Worm (Caenorhabditis elegans) whole organism, early embryonic: Measurements from ENCODE around the gene C15C8.8.
A peak's percentile ranks its signal among the peaks of the same experiment; 100 is the strongest.

Source experiments
- B0310.2 ChIP-seq: sonication (generic microtip); optimal IDR thresholded peaks from 2 replicates; lab custom pipeline; 2016; ENCODE audit warnings: mild to moderate bottlenecking, missing genetic modification characterization, missing compliant biosample characterization
- F13C5.2 ChIP-seq: sonication (generic microtip); optimal IDR thresholded peaks from 2 replicates; lab custom pipeline; 2017; ENCODE audit warnings: mild to moderate bottlenecking, missing genetic modification characterization, inconsistent platforms, missing compliant biosample characterization
- aly-1 ChIP-seq: sonication (generic microtip); optimal IDR thresholded peaks from 2 replicates; lab custom pipeline; 2016; ENCODE audit warnings: missing genetic modification characterization, missing compliant biosample characterization
- ama-1 ChIP-seq: fragments of 150-350 bp; optimal IDR thresholded peaks from 2 replicates; lab custom pipeline; 2014
- ceh-13 ChIP-seq: fragments of 200-800 bp; sonication (Bioruptor generic); optimal IDR thresholded peaks from 2 replicates; lab custom pipeline; 2018; ENCODE audit warnings: mild to moderate bottlenecking, missing genetic modification characterization, missing compliant biosample characterization
- ceh-36 ChIP-seq: sonication (generic microtip); optimal IDR thresholded peaks from 2 replicates; lab custom pipeline; 2016; ENCODE audit warnings: missing genetic modification characterization, inconsistent platforms, missing compliant biosample characterization
- ets-7 ChIP-seq: sonication (generic microtip); optimal IDR thresholded peaks from 2 replicates; lab custom pipeline; 2016; ENCODE audit warnings: missing genotype, missing genetic modification characterization, missing compliant biosample characterization
- flt-1 ChIP-seq: fragments of 200-800 bp; sonication (Bioruptor generic); IDR thresholded peaks from 2 replicates; pipeline ENCODE4 v1.3.6; 2022; ENCODE audit warnings: missing genetic modification characterization, missing compliant biosample characterization
- hmbx-1 ChIP-seq: sonication (generic microtip); optimal IDR thresholded peaks from 2 replicates; lab custom pipeline; 2016; ENCODE audit warnings: mild to moderate bottlenecking, missing genetic modification characterization, missing compliant biosample characterization
- hmg-4 ChIP-seq: fragments of 200-800 bp; sonication (Bioruptor generic); optimal IDR thresholded peaks from 2 replicates; lab custom pipeline; 2018; ENCODE audit warnings: mild to moderate bottlenecking, missing genetic modification characterization, missing compliant biosample characterization
- hnd-1 ChIP-seq: sonication (generic microtip); optimal IDR thresholded peaks from 2 replicates; lab custom pipeline; 2016; ENCODE audit warnings: missing genetic modification characterization, missing compliant biosample characterization
- pes-1 ChIP-seq: fragments of 200-800 bp; sonication (Bioruptor generic); IDR thresholded peaks from 2 replicates; pipeline ENCODE4 v1.3.6; 2022; ENCODE audit warnings: missing genetic modification reagents, missing genetic modification characterization, missing compliant biosample characterization
- scrt-1 ChIP-seq: fragments of 200-800 bp; sonication (Bioruptor generic); IDR thresholded peaks from 2 replicates; pipeline ENCODE4 v1.3.6; 2022; ENCODE audit warnings: missing genetic modification characterization, missing compliant biosample characterization
- sea-1 ChIP-seq: fragments of 200-800 bp; sonication (Bioruptor generic); conservative IDR thresholded peaks from 2 replicates; pipeline ENCODE4 v1.3.6; 2022; ENCODE audit warnings: missing genetic modification characterization, missing compliant biosample characterization
- tbx-11 ChIP-seq: fragments of 200-800 bp; sonication (Bioruptor generic); IDR thresholded peaks from 2 replicates; pipeline ENCODE4 v1.3.6; 2022; ENCODE audit warnings: missing genetic modification characterization, missing compliant biosample characterization
- tbx-37 ChIP-seq: fragments of 200-800 bp; sonication (Bioruptor generic); conservative IDR thresholded peaks from 2 replicates; pipeline ENCODE4 v1.3.6; 2022; ENCODE audit warnings: missing genetic modification reagents, missing genetic modification characterization, missing compliant biosample characterization
- tra-4 ChIP-seq: sonication (generic microtip); optimal IDR thresholded peaks from 2 replicates; lab custom pipeline; 2017; ENCODE audit warnings: missing genetic modification characterization, missing compliant biosample characterization

C15C8.8 gene

DNA sequence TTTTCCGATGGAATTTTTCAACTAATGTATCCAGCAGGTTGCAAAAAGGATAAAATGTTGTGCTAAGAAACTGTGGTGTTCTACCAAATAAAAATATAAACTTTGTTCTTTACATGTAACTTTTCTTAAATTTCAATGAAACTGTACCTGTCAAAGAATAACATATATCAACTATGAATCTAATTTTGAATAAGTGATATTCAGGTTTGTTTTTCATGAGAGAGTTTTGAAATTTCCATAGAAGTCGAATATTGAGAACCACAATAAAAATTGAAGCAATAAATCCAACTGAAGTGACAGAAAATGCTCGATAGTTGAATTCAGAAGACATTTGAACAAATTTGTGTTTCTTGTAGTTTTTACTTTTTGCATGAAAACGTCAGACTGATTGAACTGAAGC lies 37.9 kb upstream of the C15C8.8 start, which contains the start of gene srbc-43:
Gene srbc-43 (minus strand): TSS at position 331 of the 400 bp plus-strand sequence.
- no peak for TF ChIP-seq ceh-13 (GFP tag; lab: Kevin White, UChicago)
- TF ChIP-seq hnd-1 (tag; lab: Kevin White, UChicago), result no peak
- TF ChIP-seq F13C5.2, result no peak
- no peak for TF ChIP-seq aly-1 (tag; lab: Kevin White, UChicago)
- no peak for TF ChIP-seq flt-1 (GFP tag; lab: Robert Waterston, UW)
- no peak for TF ChIP-seq hmbx-1 (tag; lab: Kevin White, UChicago)
- TF ChIP-seq tra-4 (tag; lab: Kevin White, UChicago), result no peak
- no peak for TF ChIP-seq ets-7 (tag; lab: Kevin White, UChicago)
- no peak for TF ChIP-seq hmg-4 (GFP tag; lab: Kevin White, UChicago)
- TF ChIP-seq scrt-1 (GFP tag; lab: Robert Waterston, UW), result no peak
- TF ChIP-seq tbx-37 (GFP tag; lab: Robert Waterston, UW), result no peak
- no peak for TF ChIP-seq ama-1 (lab: Kevin White, UChicago)
- no peak for TF ChIP-seq sea-1 (GFP tag; lab: Robert Waterston, UW)

DNA sequence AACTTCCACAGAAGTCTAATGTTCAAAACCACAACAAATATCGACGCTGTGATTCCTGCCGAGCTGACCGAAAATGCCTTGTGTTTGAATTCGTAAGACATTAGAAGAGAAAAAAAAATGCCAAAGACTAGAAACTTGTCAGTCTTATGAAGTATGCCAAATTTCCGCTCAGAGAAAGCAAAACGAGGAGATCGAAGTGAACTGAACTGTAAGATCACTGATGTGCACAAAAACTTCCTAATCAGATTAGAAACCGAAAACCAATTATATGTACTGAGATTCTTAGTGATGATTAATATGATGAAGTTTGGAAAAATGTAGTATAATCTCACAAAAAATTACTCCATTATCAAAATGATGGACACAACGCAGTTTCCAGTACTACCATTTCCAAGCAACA lies 36.1 kb upstream of the C15C8.8 start, which contains the start of gene srbc-44:
Gene srbc-44 (minus strand): TSS at position 101 of the 400 bp plus-strand sequence.
- no peak for TF ChIP-seq tbx-37 (GFP tag; lab: Robert Waterston, UW)

DNA sequence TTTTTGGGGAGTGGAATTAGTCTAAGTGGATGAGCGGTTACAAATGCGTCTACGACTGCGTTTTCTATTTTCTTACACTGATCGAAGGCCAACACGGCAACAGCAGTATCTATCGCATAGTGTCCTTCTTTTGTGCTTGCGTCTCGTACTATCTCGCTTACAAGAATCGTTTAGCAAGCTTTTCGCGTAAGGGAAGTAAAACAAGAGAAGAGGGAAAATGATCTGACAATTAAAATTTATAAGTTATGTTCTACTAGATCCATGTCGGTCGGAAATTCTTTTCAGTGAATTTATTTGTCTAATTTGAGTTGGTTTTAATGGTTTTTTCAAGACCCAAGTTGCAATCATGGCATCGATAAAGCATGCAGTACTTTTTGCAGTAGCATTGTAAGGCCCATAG lies 34.7 kb upstream of the C15C8.8 start, which contains the start of gene fkb-4:
Gene fkb-4 (minus strand): TSS at position 101 of the 400 bp plus-strand sequence.
- TF ChIP-seq B0310.2 (tag; lab: Kevin White, UChicago), result no peak
- no peak for TF ChIP-seq hmbx-1 (tag; lab: Kevin White, UChicago)
- no peak for TF ChIP-seq tra-4 (tag; lab: Kevin White, UChicago)
- no peak for TF ChIP-seq scrt-1 (GFP tag; lab: Robert Waterston, UW)

DNA sequence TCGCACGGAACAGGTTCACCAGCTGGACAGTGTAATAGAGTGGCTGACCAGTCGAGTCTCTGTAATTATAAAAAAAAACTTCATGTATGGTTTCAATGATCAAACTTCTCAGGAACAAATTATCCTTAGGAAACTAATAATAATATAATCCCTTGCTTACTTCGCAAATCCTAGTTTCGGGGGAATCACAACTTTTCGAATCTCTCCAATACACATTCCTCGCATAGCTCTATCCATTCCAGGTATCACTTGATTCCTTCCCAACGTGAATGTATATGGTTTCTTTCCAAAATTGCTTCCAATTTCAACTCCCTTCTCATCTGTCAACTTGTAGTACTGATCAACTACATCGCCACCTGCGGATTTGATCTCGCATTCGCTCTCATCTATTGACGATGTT lies 34.0 kb upstream of the C15C8.8 start:
- TF ChIP-seq scrt-1 (GFP tag; lab: Robert Waterston, UW), result no peak
- no peak for TF ChIP-seq hmbx-1 (tag; lab: Kevin White, UChicago)
- TF ChIP-seq hmg-4 (GFP tag; lab: Kevin White, UChicago), result no peak
- no peak for TF ChIP-seq ama-1 (lab: Kevin White, UChicago)
- no peak for TF ChIP-seq tbx-37 (GFP tag; lab: Robert Waterston, UW)
- no peak for TF ChIP-seq ceh-13 (GFP tag; lab: Kevin White, UChicago)
- TF ChIP-seq aly-1 (tag; lab: Kevin White, UChicago), result no peak
- no peak for TF ChIP-seq F13C5.2
- no peak for TF ChIP-seq sea-1 (GFP tag; lab: Robert Waterston, UW)
- no peak for TF ChIP-seq hnd-1 (tag; lab: Kevin White, UChicago)
- TF ChIP-seq flt-1 (GFP tag; lab: Robert Waterston, UW), result no peak
- TF ChIP-seq tra-4 (tag; lab: Kevin White, UChicago), result no peak
- no peak for TF ChIP-seq ets-7 (tag; lab: Kevin White, UChicago)
- TF ChIP-seq ceh-36 (tag; lab: Kevin White, UChicago), result no peak
- no peak for TF ChIP-seq B0310.2 (tag; lab: Kevin White, UChicago)
- TF ChIP-seq tbx-11 (GFP tag; lab: Robert Waterston, UW), result no peak
- TF ChIP-seq pes-1, result no peak

DNA sequence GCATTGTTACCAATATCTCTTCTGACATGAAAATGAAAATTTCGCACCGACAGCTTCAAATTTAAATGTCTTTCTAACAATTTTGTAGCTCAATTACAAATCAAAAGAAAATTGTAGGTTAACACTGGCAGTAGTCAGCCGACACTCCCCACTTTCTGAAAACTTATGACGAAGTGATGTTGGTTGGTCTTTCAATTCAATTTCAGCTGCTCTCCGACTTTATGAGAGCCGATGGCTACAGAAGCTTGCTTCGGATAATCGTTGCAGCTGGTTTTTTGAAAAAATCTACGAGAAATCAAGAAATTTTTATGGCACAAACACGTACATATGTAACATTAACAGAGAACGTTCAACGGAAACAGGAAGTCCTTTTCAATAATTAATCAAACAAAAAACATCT lies 32.6 kb upstream of the C15C8.8 start, which contains the start of gene sre-20:
Gene sre-20 (minus strand): TSS at position 101 of the 400 bp plus-strand sequence.
- no peak for TF ChIP-seq sea-1 (GFP tag; lab: Robert Waterston, UW)
- no peak for TF ChIP-seq tbx-37 (GFP tag; lab: Robert Waterston, UW)
- no peak for TF ChIP-seq tra-4 (tag; lab: Kevin White, UChicago)

DNA sequence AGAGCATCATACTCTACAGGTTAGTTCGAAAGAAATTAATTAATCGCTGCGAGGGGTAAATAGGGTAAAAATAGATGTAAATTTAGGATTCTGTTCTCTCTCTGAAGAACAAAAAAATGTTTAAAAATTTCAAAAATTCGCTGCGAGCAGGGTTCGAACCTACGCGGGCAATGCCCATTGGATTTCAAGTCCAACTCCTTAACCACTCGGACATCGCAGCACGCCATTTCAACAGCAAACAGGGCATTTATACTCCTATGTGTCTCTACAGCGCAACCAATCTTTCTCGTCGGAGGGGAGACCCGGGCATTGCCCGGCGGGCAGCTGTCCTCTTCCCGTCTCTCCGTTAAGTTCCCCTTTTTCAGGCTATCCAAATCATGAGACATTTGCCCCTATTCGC lies 27.9 kb upstream of the C15C8.8 start:
- TF ChIP-seq ama-1 (lab: Kevin White, UChicago) (no peak), sea-1 (GFP tag; lab: Robert Waterston, UW) (peak; percentile 98), tbx-37 (GFP tag; lab: Robert Waterston, UW) (peak; percentile 94), flt-1 (GFP tag; lab: Robert Waterston, UW) (peak; percentile 97), hmbx-1 (tag; lab: Kevin White, UChicago) (peak; percentile 80), B0310.2 (tag; lab: Kevin White, UChicago) (peak; percentile 90), F13C5.2 (peak; percentile 88), tra-4 (tag; lab: Kevin White, UChicago) (peak; percentile 74), aly-1 (tag; lab: Kevin White, UChicago) (peak; percentile 90), hnd-1 (tag; lab: Kevin White, UChicago) (peak; percentile 88), hmg-4 (GFP tag; lab: Kevin White, UChicago) (peak; percentile 94), tbx-11 (GFP tag; lab: Robert Waterston, UW) (peak; percentile 95), ceh-36 (tag; lab: Kevin White, UChicago) (peak; percentile 93), ceh-13 (GFP tag; lab: Kevin White, UChicago) (peak; percentile 85), ets-7 (tag; lab: Kevin White, UChicago) (peak; percentile 77), pes-1 (peak; percentile 97), scrt-1 (GFP tag; lab: Robert Waterston, UW) (peak; percentile 98)

DNA sequence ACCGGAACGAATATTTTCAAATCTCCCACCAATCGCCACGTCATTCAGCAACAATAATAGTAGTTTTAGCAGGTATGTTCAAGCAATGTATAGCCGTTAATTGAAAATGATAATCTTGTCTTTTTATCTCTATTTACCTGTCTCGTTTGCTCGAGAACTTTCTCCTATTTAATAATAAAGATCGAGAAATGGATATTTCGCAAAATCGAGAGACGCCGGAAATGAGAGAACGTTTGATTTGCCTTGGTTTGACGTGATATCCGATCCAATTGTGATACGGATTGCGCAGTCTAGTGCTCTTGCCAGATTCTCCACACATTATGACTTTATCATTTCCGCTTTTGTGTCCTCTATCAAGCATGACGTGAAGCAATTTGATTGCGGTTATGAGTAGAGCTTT lies 21.5 kb upstream of the C15C8.8 start:
- no peak for TF ChIP-seq flt-1 (GFP tag; lab: Robert Waterston, UW)

DNA sequence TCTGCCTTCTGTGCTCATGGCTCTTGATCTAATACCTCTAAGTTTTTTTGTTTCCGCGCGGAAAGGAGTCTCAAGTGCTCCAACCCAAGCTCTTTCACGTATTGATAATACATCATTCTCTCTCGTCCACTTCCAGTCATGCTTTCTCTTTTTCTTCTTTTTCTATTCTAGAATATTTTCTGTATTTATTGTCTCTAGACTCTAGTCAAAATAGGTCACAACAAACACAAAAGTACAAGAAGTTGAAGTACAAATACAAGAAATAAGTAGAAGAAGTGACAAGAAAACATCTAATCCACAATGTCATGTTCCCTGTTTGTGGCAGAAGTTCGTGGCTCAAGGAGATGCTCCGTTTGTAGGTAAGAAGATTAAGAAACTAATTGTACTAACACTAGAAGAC lies 20.9 kb upstream of the C15C8.8 start, which contains the start of gene ZC455.1:
Gene ZC455.1 (plus strand): TSS at position 301 of the 400 bp plus-strand sequence.
- TF ChIP-seq flt-1 (GFP tag; lab: Robert Waterston, UW), result no peak
